Fruit fly (Drosophila melanogaster): ENCODE measurements around the gene CG13071.

CG13071 gene

DNA sequence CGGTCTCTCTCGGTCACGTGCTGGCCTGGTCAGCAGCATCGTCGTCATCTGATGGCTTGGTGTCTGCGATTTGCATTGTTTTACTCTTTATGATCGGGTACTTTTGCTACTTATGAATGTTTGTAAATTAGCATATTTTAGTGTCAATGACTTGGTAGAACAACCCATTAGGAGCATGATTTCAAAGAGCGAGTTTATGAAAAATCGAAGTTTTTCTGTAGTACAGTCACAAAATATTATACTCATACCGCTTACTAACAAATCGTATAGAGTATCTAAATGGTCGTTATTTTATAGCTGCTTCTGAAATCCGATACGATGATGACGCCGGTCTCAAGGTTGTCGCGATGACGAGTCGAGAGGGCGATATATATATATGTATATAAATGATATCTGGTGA is 23.7 kb downstream of the CG13071 start:
- TF ChIP-seq Myc (optimal IDR thresholded peaks at IDR 0.05) = no peak
- TF ChIP-seq CrebA (GFP tag; optimal IDR thresholded peaks at IDR 0.05; ENCODE audit: borderline replicate concordance) = no peak
- TF ChIP-seq Hnf4 (GFP tag; optimal IDR thresholded peaks at IDR 0.05) = peak; percentile 13
- peak; percentile 43 for TF ChIP-seq woc (GFP tag; optimal IDR thresholded peaks at IDR 0.05)
- TF ChIP-seq psq (GFP tag; optimal IDR thresholded peaks at IDR 0.05) = no peak
- peak; percentile 42 for TF ChIP-seq HLH106 (tag; optimal IDR thresholded peaks at IDR 0.05)
- TF ChIP-seq br (GFP tag; optimal IDR thresholded peaks at IDR 0.05) = peak; percentile 53
- no peak for TF ChIP-seq brk (GFP tag; optimal IDR thresholded peaks at IDR 0.05)
- TF ChIP-seq GATAd (GFP tag; optimal IDR thresholded peaks at IDR 0.05) = no peak
- TF ChIP-seq OdsH (GFP tag; optimal IDR thresholded peaks at IDR 0.05) = peak; percentile 34
- no peak for TF ChIP-seq dmrt93B (GFP tag; optimal IDR thresholded peaks at IDR 0.05)
- TF ChIP-seq N (GFP tag; optimal IDR thresholded peaks at IDR 0.05) = no peak
- TF ChIP-seq jim (GFP tag; optimal IDR thresholded peaks at IDR 0.05) = no peak
- TF ChIP-seq CG9705 (GFP tag; optimal IDR thresholded peaks at IDR 0.05) = no peak
- no peak for TF ChIP-seq Dif (GFP tag; optimal IDR thresholded peaks at IDR 0.05; ENCODE audit: partially characterized antibody)
- peak in 1 of 2 experiments; percentile 36 for TF ChIP-seq foxo (GFP tag; optimal IDR thresholded peaks at IDR 0.05)
- TF ChIP-seq rgr (GFP tag; optimal IDR thresholded peaks at IDR 0.05) = peak; percentile 51
- TF ChIP-seq dsf (GFP tag; optimal IDR thresholded peaks at IDR 0.05; ENCODE audit: borderline replicate concordance) = no peak
- peak; percentile 53 for TF ChIP-seq h (GFP tag; optimal IDR thresholded peaks at IDR 0.05)
- no peak for TF ChIP-seq Hr78 (GFP tag; optimal IDR thresholded peaks at IDR 0.05)
- peak; percentile 32 for TF ChIP-seq ey (GFP tag; optimal IDR thresholded peaks at IDR 0.05)
- TF ChIP-seq usp (GFP tag; optimal IDR thresholded peaks at IDR 0.05) = no peak
- TF ChIP-seq fru (GFP tag; optimal IDR thresholded peaks at IDR 0.05) = peak; percentile 50

DNA sequence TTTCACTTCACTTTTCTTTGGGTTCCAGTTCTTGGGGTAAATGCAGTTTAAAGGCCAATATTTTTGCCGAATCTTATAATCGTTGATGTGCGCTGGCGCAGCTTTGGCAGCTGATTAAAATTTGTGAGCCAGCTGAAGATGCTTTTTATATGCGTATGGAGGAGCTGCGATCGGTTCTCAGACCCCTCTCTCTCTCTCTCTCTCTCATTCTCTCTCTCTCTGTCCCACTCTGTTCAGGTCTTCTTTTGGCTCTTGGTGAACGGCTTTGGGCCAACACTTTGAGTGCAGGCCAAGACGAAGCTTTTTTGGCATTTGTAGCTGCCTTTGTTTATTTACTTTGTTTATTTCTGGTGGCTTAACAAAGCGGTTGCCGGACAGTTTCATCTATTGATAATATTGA is 25.8 kb downstream of the CG13071 start, which contains the start of gene CG13046:
CG13046 (minus strand) TSS at position 101 of the 400 bp plus-strand sequence.
- no peak for TF ChIP-seq GATAd (GFP tag; optimal IDR thresholded peaks at IDR 0.05)
- TF ChIP-seq CG9705 (GFP tag; optimal IDR thresholded peaks at IDR 0.05) = no peak
- TF ChIP-seq dl (GFP tag; optimal IDR thresholded peaks at IDR 0.05; ENCODE audit: insufficient read depth in 1 of 2, partially characterized antibody in 2 of 2) = no peak
- TF ChIP-seq br (GFP tag; optimal IDR thresholded peaks at IDR 0.05) = no peak

DNA sequence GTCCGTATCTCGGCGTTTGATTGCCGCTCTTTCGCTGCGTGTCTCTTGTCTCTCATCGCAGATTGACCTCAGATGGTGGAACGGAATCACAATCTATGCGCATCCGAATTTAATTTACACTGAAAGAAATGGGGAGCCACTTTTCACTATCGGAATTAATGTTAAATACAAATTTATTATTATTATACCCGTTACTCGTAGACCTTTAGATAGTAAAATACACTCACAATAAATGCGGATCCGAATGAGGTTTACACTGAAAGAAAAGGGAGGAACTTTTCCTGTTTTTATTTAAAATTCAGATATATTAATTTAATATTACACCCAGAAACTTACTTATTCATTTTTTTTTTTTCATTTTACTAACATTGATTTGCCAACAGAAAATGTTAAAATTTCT is 26.5 kb downstream of the CG13071 start:
- TF ChIP-seq foxo (GFP tag; optimal IDR thresholded peaks at IDR 0.05) (peak in 1 of 2 experiments; percentile 9), jim (GFP tag; optimal IDR thresholded peaks at IDR 0.05) (no peak)

dm6 chr3L:16290850-16291249 is 28.3 kb downstream of the CG13071 start, which contains the start of gene CG13045:
Gene CG13045 (minus strand): TSS chr3L:16290950.
- TF ChIP-seq Hr83 (GFP tag; optimal IDR thresholded peaks at IDR 0.05; ENCODE audit: poor library complexity, severe bottlenecking) (no peak), Hnf4 (GFP tag; optimal IDR thresholded peaks at IDR 0.05) (no peak), Hr78 (GFP tag; optimal IDR thresholded peaks at IDR 0.05) (no peak), rgr (GFP tag; optimal IDR thresholded peaks at IDR 0.05) (no peak), psq (GFP tag; optimal IDR thresholded peaks at IDR 0.05) (no peak), h (GFP tag; optimal IDR thresholded peaks at IDR 0.05) (no peak), CrebA (GFP tag; optimal IDR thresholded peaks at IDR 0.05; ENCODE audit: borderline replicate concordance) (no peak), Jra (GFP tag; optimal IDR thresholded peaks at IDR 0.05) (no peak), brk (GFP tag; optimal IDR thresholded peaks at IDR 0.05) (no peak), lola (GFP tag; optimal IDR thresholded peaks at IDR 0.05) (no peak), foxo (GFP tag; optimal IDR thresholded peaks at IDR 0.05) (no peak), N (GFP tag; optimal IDR thresholded peaks at IDR 0.05) (no peak), Myc (optimal IDR thresholded peaks at IDR 0.05) (no peak), sv (GFP tag; optimal IDR thresholded peaks at IDR 0.05) (no peak), Rel (GFP tag; optimal IDR thresholded peaks at IDR 0.05) (no peak), Rel (tag; optimal IDR thresholded peaks at IDR 0.05) (no peak), CG9705 (GFP tag; optimal IDR thresholded peaks at IDR 0.05) (no peak), usp (GFP tag; optimal IDR thresholded peaks at IDR 0.05) (no peak), dl (GFP tag; optimal IDR thresholded peaks at IDR 0.05; ENCODE audit: insufficient read depth in 1 of 2, partially characterized antibody in 2 of 2) (no peak)

DNA sequence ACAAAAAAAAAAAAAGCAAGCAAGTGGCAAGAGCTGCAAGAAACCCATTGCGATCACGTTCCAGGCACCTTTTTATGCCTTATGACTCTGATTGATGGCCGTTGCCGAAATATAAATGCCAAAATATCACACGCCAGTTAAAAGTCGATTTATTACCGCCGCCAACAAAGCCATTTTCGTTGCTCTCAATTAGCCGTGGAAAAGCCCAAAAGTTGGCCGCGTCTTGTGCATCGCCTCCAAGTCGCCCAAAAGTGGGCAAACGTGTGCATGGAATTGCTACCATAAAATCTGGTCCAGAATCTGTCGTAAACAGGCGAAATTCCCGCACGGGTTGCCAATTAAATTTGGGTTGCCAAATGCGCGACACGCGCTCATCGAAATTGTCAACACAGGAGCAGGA is 29.1 kb downstream of the CG13071 start:
- TF ChIP-seq Vsx2 (GFP tag; optimal IDR thresholded peaks at IDR 0.05; ENCODE audit: partially characterized antibody) (peak; percentile 88), dmrt93B (GFP tag; optimal IDR thresholded peaks at IDR 0.05) (no peak), Sp1 (GFP tag; optimal IDR thresholded peaks at IDR 0.05) (no peak), jim (GFP tag; optimal IDR thresholded peaks at IDR 0.05) (no peak), lola (GFP tag; optimal IDR thresholded peaks at IDR 0.05) (peak; percentile 51), sage (GFP tag; optimal IDR thresholded peaks at IDR 0.05) (no peak), N (GFP tag; optimal IDR thresholded peaks at IDR 0.05) (peak; percentile 32), Myc (optimal IDR thresholded peaks at IDR 0.05) (peak; percentile 76), brk (GFP tag; optimal IDR thresholded peaks at IDR 0.05) (no peak)
